Worm (Caenorhabditis elegans): ENCODE results near the gene gnrr-3.
A peak's percentile ranks its signal among the peaks of the same experiment; 100 is the strongest.

The gnrr-3 gene

DNA sequence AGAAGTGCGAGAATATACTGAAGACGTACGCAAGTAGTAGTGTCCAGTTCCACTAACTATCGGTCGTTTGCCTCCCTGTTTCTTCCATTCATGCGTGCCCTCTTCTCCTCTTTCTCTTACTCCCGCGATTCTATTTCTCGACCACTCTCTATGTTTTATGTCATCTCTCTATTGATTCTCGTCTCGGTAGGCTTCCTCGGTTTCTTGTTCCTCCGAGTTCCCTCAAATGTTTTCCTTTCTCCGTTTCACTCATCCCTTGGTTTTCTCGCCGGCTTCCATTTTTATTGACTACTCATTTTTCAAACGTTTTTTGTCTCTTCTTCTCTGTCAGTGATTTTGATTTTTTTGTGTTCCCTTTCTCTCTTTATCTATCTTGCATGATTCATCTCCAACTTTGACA, 22.9 kb upstream of the gnrr-3 start:
- TF ChIP-seq cey-2 (tag; optimal IDR thresholded peaks at IDR 0.05; ENCODE audit: borderline replicate concordance, insufficient read depth) = no peak
- no peak for TF ChIP-seq zip-11 (GFP tag; IDR thresholded peaks at IDR 0.05)
- TF ChIP-seq nhr-77 (tag; optimal IDR thresholded peaks at IDR 0.05) = peak; percentile 13
- TF ChIP-seq mdt-29 (GFP tag; IDR thresholded peaks at IDR 0.05) = no peak
- no peak for TF ChIP-seq nhr-237 (tag; optimal IDR thresholded peaks at IDR 0.05)
- no peak for TF ChIP-seq hif-1 (tag; optimal IDR thresholded peaks at IDR 0.05)
- TF ChIP-seq F44E2.7 (GFP tag; IDR thresholded peaks at IDR 0.05) = no peak
- peak; percentile 36 for TF ChIP-seq fkh-10 (GFP tag; optimal IDR thresholded peaks at IDR 0.05)
- no peak for TF ChIP-seq ceh-32 (tag; optimal IDR thresholded peaks at IDR 0.05; ENCODE audit: poor library complexity)
- no peak for TF ChIP-seq aly-2 (tag; optimal IDR thresholded peaks at IDR 0.05)
- no peak for TF ChIP-seq mxl-2 (GFP tag; conservative IDR thresholded peaks at IDR 0.05)
- no peak for TF ChIP-seq ZK337.2 (GFP tag; IDR thresholded peaks at IDR 0.05)
- no peak for TF ChIP-seq dmd-9 (GFP tag; IDR thresholded peaks at IDR 0.05)
- TF ChIP-seq F26F4.8 (GFP tag; conservative IDR thresholded peaks at IDR 0.05) = no peak
- no peak for TF ChIP-seq ceh-44 (GFP tag; IDR thresholded peaks at IDR 0.05)
- no peak for TF ChIP-seq Y105C5A.15 (GFP tag; IDR thresholded peaks at IDR 0.05)
- no peak for TF ChIP-seq ces-1 (GFP tag; optimal IDR thresholded peaks at IDR 0.05)
- no peak for TF ChIP-seq set-16 (GFP tag; IDR thresholded peaks at IDR 0.05)
- TF ChIP-seq rbr-2 (tag; optimal IDR thresholded peaks at IDR 0.05) = peak; percentile 44
- no peak for TF ChIP-seq lin-1 (GFP tag; IDR thresholded peaks at IDR 0.05)
- TF ChIP-seq lim-7 (GFP tag; IDR thresholded peaks at IDR 0.05) = no peak
- no peak for TF ChIP-seq ZK546.5 (tag; optimal IDR thresholded peaks at IDR 0.05)
- TF ChIP-seq mdl-1 (tag; optimal IDR thresholded peaks at IDR 0.05) = peak in 1 of 2 experiments; percentile 72
- TF ChIP-seq nhr-25 (tag; optimal IDR thresholded peaks at IDR 0.05; ENCODE audit: borderline replicate concordance, insufficient read depth) = no peak
- 0 out of 2 replicates have a peak, but pooled peaks have one; percentile 14 for TF ChIP-seq tra-1 (GFP tag; IDR thresholded peaks at IDR 0.05)
- TF ChIP-seq nhr-76 (tag; optimal IDR thresholded peaks at IDR 0.05) = no peak
- no peak for TF ChIP-seq snpc-4 (tag; optimal IDR thresholded peaks at IDR 0.05)
- no peak for TF ChIP-seq F37D6.2 (tag; optimal IDR thresholded peaks at IDR 0.05)
- no peak for TF ChIP-seq ztf-7 (tag; optimal IDR thresholded peaks at IDR 0.05)
- no peak for TF ChIP-seq zag-1 (tag; optimal IDR thresholded peaks at IDR 0.05)
- no peak for TF ChIP-seq pha-4 (GFP tag; IDR thresholded peaks at IDR 0.05)
- no peak for TF ChIP-seq pha-4 (tag; optimal IDR thresholded peaks at IDR 0.05)
- TF ChIP-seq madf-5 (GFP tag; IDR thresholded peaks at IDR 0.05) = no peak
- TF ChIP-seq madf-9 (GFP tag; conservative IDR thresholded peaks at IDR 0.05) = no peak
- peak; percentile 55 for TF ChIP-seq hlh-11 (tag; optimal IDR thresholded peaks at IDR 0.05)
- peak; percentile 10 for TF ChIP-seq dpl-1 (GFP tag; optimal IDR thresholded peaks at IDR 0.05)
- no peak for TF ChIP-seq ceh-82 (tag; optimal IDR thresholded peaks at IDR 0.05)
- no peak for TF ChIP-seq snpc-1.2 (GFP tag; IDR thresholded peaks at IDR 0.05)
- TF ChIP-seq unc-130 (GFP tag; optimal IDR thresholded peaks at IDR 0.05) = no peak
- TF ChIP-seq nhr-41 (GFP tag; IDR thresholded peaks at IDR 0.05) = no peak
- no peak for TF ChIP-seq daf-12 (tag; optimal IDR thresholded peaks at IDR 0.05)
- TF ChIP-seq lin-15B (tag; optimal IDR thresholded peaks at IDR 0.05) = no peak
- no peak for TF ChIP-seq ama-1 (optimal IDR thresholded peaks at IDR 0.05)
- TF ChIP-seq nhr-10 (tag; optimal IDR thresholded peaks at IDR 0.05) = no peak
- no peak for TF ChIP-seq egl-43 (GFP tag; IDR thresholded peaks at IDR 0.05)
- no peak for TF ChIP-seq zfp-2 (tag; optimal IDR thresholded peaks at IDR 0.05)
- no peak for TF ChIP-seq ztf-11 (tag; optimal IDR thresholded peaks at IDR 0.05)
- peak; percentile 65; the same call in 1 of the 2 replicates for TF ChIP-seq ctbp-1 (GFP tag; IDR thresholded peaks at IDR 0.05)
- TF ChIP-seq saeg-2 (GFP tag; IDR thresholded peaks at IDR 0.05) = no peak
- peak; percentile 48; the same call in 1 of the 2 replicates for TF ChIP-seq hmg-1.1 (GFP tag; IDR thresholded peaks at IDR 0.05)
- TF ChIP-seq ceh-28 (tag; optimal IDR thresholded peaks at IDR 0.05) = peak; percentile 13
- no peak for TF ChIP-seq attf-4 (tag; optimal IDR thresholded peaks at IDR 0.05)
- TF ChIP-seq daf-19 (GFP tag; conservative IDR thresholded peaks at IDR 0.05) = no peak

Data from whole organism, L4 larva.